Worm (Caenorhabditis elegans) whole organism, L3 larva: Measurements from ENCODE around the gene D2063.1.

Experiments
- elt-2 ChIP-seq: sonication (generic microtip); optimal IDR thresholded peaks from 2 replicates; lab custom pipeline; 2016; ENCODE audit warnings: missing genetic modification reagents, mild to moderate bottlenecking, missing genetic modification characterization, missing compliant biosample characterization
- fkh-10 ChIP-seq: sonication (generic microtip); optimal IDR thresholded peaks from 2 replicates; lab custom pipeline; 2017; ENCODE audit warnings: missing biosample characterization, missing genetic modification reagents, missing genetic modification characterization
- pha-4 ChIP-seq: fragments of 150-350 bp; optimal IDR thresholded peaks from 2 replicates; lab custom pipeline; 2014; ENCODE audit warnings: missing biosample characterization, missing genetic modification reagents, missing genetic modification characterization

DNA sequence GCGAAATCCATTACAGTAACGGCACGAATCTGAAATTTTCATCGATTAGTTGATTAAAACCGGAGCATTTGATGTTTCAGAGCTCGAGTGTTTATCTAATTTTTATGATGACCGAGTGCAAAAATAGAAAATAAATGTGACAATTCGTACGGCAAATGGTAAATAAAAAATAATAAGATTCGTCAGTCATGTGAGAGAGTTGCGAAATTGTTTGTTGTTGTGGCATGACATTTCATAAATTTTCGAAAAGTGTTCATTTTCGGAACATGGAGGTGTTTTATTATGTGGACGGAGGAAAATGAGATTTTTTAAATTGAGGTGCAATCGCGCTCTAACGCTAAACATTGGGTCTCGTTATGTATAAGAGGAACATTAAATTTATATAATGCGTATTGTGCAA, 14.8 kb downstream of the D2063.1 start:
- TF ChIP-seq pha-4 (tag; lab: Kevin White, UChicago): peak; percentile 27
- TF ChIP-seq elt-2 (tag; lab: Kevin White, UChicago): no peak
- TF ChIP-seq fkh-10 (GFP tag; lab: Kevin White, UChicago): no peak
